Worm (Caenorhabditis elegans): Measurements from ENCODE around the gene spp-19.

The spp-19 gene

ce11 chrV:6546450-6547171 lies 14.9 kb downstream of the spp-19 start, which contains the start of gene dre-1:
dre-1 (minus strand) TSS chrV:6546500.
- no peak for TF ChIP-seq ama-1 (optimal IDR thresholded peaks at IDR 0.05)
- no peak for TF ChIP-seq hmg-4 (GFP tag; optimal IDR thresholded peaks at IDR 0.05)
- no peak for TF ChIP-seq ceh-13 (GFP tag; optimal IDR thresholded peaks at IDR 0.05)
- TF ChIP-seq pes-1 (GFP tag; IDR thresholded peaks at IDR 0.05): no peak
- no peak for TF ChIP-seq hmbx-1 (tag; optimal IDR thresholded peaks at IDR 0.05)

ce11 chrV:6544999-6545398 lies 16.5 kb downstream of the spp-19 start:
- TF ChIP-seq hmg-4 (GFP tag; optimal IDR thresholded peaks at IDR 0.05): peak; percentile 35
- no peak for TF ChIP-seq hmbx-1 (tag; optimal IDR thresholded peaks at IDR 0.05)
- no peak for TF ChIP-seq scrt-1 (GFP tag; IDR thresholded peaks at IDR 0.05)

- TF ChIP-seq F13C5.2 (tag; optimal IDR thresholded peaks at IDR 0.05) (no peak), hmg-4 (GFP tag; optimal IDR thresholded peaks at IDR 0.05) (peak; percentile 11)
Observed at ce11 chrV:6541875-6542274, 19.6 kb downstream of the spp-19 start.

ce11 chrV:6538323-6538722 lies 23.2 kb downstream of the spp-19 start:
- TF ChIP-seq aly-1 (tag; optimal IDR thresholded peaks at IDR 0.05) (peak; percentile 5), hmg-4 (GFP tag; optimal IDR thresholded peaks at IDR 0.05) (peak; percentile 17), F13C5.2 (tag; optimal IDR thresholded peaks at IDR 0.05) (no peak)

ce11 chrV:6533030-6533429 lies 28.5 kb downstream of the spp-19 start, which contains the start of gene hpo-26:
hpo-26 (minus strand) TSS chrV:6533060.
- no peak for TF ChIP-seq tbx-37 (GFP tag; conservative IDR thresholded peaks at IDR 0.05)
- TF ChIP-seq B0310.2 (tag; optimal IDR thresholded peaks at IDR 0.05): no peak
- no peak for TF ChIP-seq tra-4 (tag; optimal IDR thresholded peaks at IDR 0.05)
- TF ChIP-seq tbx-11 (GFP tag; IDR thresholded peaks at IDR 0.05): no peak
- TF ChIP-seq ets-7 (tag; optimal IDR thresholded peaks at IDR 0.05): no peak
- no peak for TF ChIP-seq hmbx-1 (tag; optimal IDR thresholded peaks at IDR 0.05)
- no peak for TF ChIP-seq hmg-4 (GFP tag; optimal IDR thresholded peaks at IDR 0.05)
- no peak for TF ChIP-seq flt-1 (GFP tag; IDR thresholded peaks at IDR 0.05)
- TF ChIP-seq scrt-1 (GFP tag; IDR thresholded peaks at IDR 0.05): no peak
- TF ChIP-seq F13C5.2 (tag; optimal IDR thresholded peaks at IDR 0.05): no peak

ce11 chrV:6524757-6525156 lies 36.7 kb downstream of the spp-19 start, which contains the start of gene acs-1:
acs-1 (plus strand) TSS chrV:6524989.
- TF ChIP-seq ama-1 (optimal IDR thresholded peaks at IDR 0.05) (no peak), tbx-37 (GFP tag; conservative IDR thresholded peaks at IDR 0.05) (no peak), ceh-36 (tag; optimal IDR thresholded peaks at IDR 0.05) (no peak)

ce11 chrV:6522879-6523497 lies 38.5 kb downstream of the spp-19 start:
- TF ChIP-seq ama-1 (optimal IDR thresholded peaks at IDR 0.05): no peak
- no peak for TF ChIP-seq hmg-4 (GFP tag; optimal IDR thresholded peaks at IDR 0.05)
- TF ChIP-seq ets-7 (tag; optimal IDR thresholded peaks at IDR 0.05): no peak
- TF ChIP-seq hmbx-1 (tag; optimal IDR thresholded peaks at IDR 0.05): no peak
- no peak for TF ChIP-seq F13C5.2 (tag; optimal IDR thresholded peaks at IDR 0.05)
- no peak for TF ChIP-seq ceh-13 (GFP tag; optimal IDR thresholded peaks at IDR 0.05)
- TF ChIP-seq flt-1 (GFP tag; IDR thresholded peaks at IDR 0.05): no peak
- no peak for TF ChIP-seq tbx-37 (GFP tag; conservative IDR thresholded peaks at IDR 0.05)

ce11 chrV:6520385-6521080 lies 41.0 kb downstream of the spp-19 start, which contains the start of the genes F46E10.2 and F46E10.18:
F46E10.2 (plus strand) TSS chrV:6520435.
F46E10.18 (plus strand) TSS chrV:6521030.
- TF ChIP-seq flt-1 (GFP tag; IDR thresholded peaks at IDR 0.05): no peak
- no peak for TF ChIP-seq tbx-37 (GFP tag; conservative IDR thresholded peaks at IDR 0.05)
- TF ChIP-seq hmg-4 (GFP tag; optimal IDR thresholded peaks at IDR 0.05): no peak
- no peak for TF ChIP-seq ama-1 (optimal IDR thresholded peaks at IDR 0.05)

ce11 chrV:6518225-6518396 lies 43.4 kb downstream of the spp-19 start, which contains the start of gene F46E10.3:
F46E10.3 (plus strand) TSS chrV:6518297.
- TF ChIP-seq hmbx-1 (tag; optimal IDR thresholded peaks at IDR 0.05) (no peak), sea-1 (GFP tag; conservative IDR thresholded peaks at IDR 0.05) (no peak), tbx-37 (GFP tag; conservative IDR thresholded peaks at IDR 0.05) (no peak), ama-1 (optimal IDR thresholded peaks at IDR 0.05) (no peak), B0310.2 (tag; optimal IDR thresholded peaks at IDR 0.05) (no peak), scrt-1 (GFP tag; IDR thresholded peaks at IDR 0.05) (no peak), flt-1 (GFP tag; IDR thresholded peaks at IDR 0.05) (no peak), hmg-4 (GFP tag; optimal IDR thresholded peaks at IDR 0.05) (no peak), pes-1 (GFP tag; IDR thresholded peaks at IDR 0.05) (no peak), F13C5.2 (tag; optimal IDR thresholded peaks at IDR 0.05) (no peak), ceh-36 (tag; optimal IDR thresholded peaks at IDR 0.05) (no peak), ets-7 (tag; optimal IDR thresholded peaks at IDR 0.05) (no peak), tbx-11 (GFP tag; IDR thresholded peaks at IDR 0.05) (no peak), aly-1 (tag; optimal IDR thresholded peaks at IDR 0.05) (no peak), tra-4 (tag; optimal IDR thresholded peaks at IDR 0.05) (no peak), hnd-1 (tag; optimal IDR thresholded peaks at IDR 0.05) (no peak)
